Fruit fly (Drosophila melanogaster): Measurements from ENCODE around the gene Pfdn1.

- no peak for TF ChIP-seq psq (optimal IDR thresholded peaks at IDR 0.05)
- no peak for TF ChIP-seq usp (GFP tag; optimal IDR thresholded peaks at IDR 0.05)
- TF ChIP-seq pan (optimal IDR thresholded peaks at IDR 0.05) = no peak
- TF ChIP-seq CG8478 (optimal IDR thresholded peaks at IDR 0.05) = no peak
- no peak for TF ChIP-seq EcR (GFP tag; optimal IDR thresholded peaks at IDR 0.05)
Measured at dm6 chr2L:6053874-6054469, 14.9 kb upstream of the Pfdn1 start, which contains the start of gene CG13995.
